Worm (Caenorhabditis elegans): ENCODE measurements around the gene Y37D8A.4.

- TF ChIP-seq nhr-11 (tag; optimal IDR thresholded peaks at IDR 0.05) (no peak), ceh-45 (GFP tag; IDR thresholded peaks at IDR 0.05) (no peak), mec-3 (tag; optimal IDR thresholded peaks at IDR 0.05; ENCODE audit: borderline replicate concordance) (no peak), pha-4 (tag; optimal IDR thresholded peaks at IDR 0.05) (no peak), unc-3 (GFP tag; conservative IDR thresholded peaks at IDR 0.05) (no peak), unc-3 (tag; optimal IDR thresholded peaks at IDR 0.05) (no peak), madf-2 (tag; optimal IDR thresholded peaks at IDR 0.05) (no peak), nhr-232 (tag; optimal IDR thresholded peaks at IDR 0.05) (no peak), tbx-2 (tag; optimal IDR thresholded peaks at IDR 0.05) (no peak), ceh-24 (tag; optimal IDR thresholded peaks at IDR 0.05) (no peak), unc-86 (tag; optimal IDR thresholded peaks at IDR 0.05) (no peak), ceh-18 (tag; optimal IDR thresholded peaks at IDR 0.05) (no peak), tbx-7 (tag; optimal IDR thresholded peaks at IDR 0.05) (no peak), elt-2 (tag; optimal IDR thresholded peaks at IDR 0.05) (no peak)
Measured at ce11 chrIII:12870060-12870696, 31.4 kb upstream of the Y37D8A.4 start, which contains the start of gene Y37D8A.6.

Data from whole organism, late embryonic.